Worm (Caenorhabditis elegans) whole organism, early embryonic: ENCODE results near the gene cysl-3.

ENCODE experiments used
- ama-1 ChIP-seq: fragments of 150-350 bp; optimal IDR thresholded peaks from 2 replicates; lab custom pipeline; 2014
- ceh-13 ChIP-seq: fragments of 200-800 bp; sonication (Bioruptor generic); optimal IDR thresholded peaks from 2 replicates; lab custom pipeline; 2018; ENCODE audit warnings: mild to moderate bottlenecking, missing genetic modification characterization, missing compliant biosample characterization
- ceh-36 ChIP-seq: sonication (generic microtip); optimal IDR thresholded peaks from 2 replicates; lab custom pipeline; 2016; ENCODE audit warnings: missing genetic modification characterization, inconsistent platforms, missing compliant biosample characterization
- flt-1 ChIP-seq: fragments of 200-800 bp; sonication (Bioruptor generic); IDR thresholded peaks from 2 replicates; pipeline ENCODE4 v1.3.6; 2022; ENCODE audit warnings: missing genetic modification characterization, missing compliant biosample characterization
- hmbx-1 ChIP-seq: sonication (generic microtip); optimal IDR thresholded peaks from 2 replicates; lab custom pipeline; 2016; ENCODE audit warnings: mild to moderate bottlenecking, missing genetic modification characterization, missing compliant biosample characterization
- pes-1 ChIP-seq: fragments of 200-800 bp; sonication (Bioruptor generic); IDR thresholded peaks from 2 replicates; pipeline ENCODE4 v1.3.6; 2022; ENCODE audit warnings: missing genetic modification reagents, missing genetic modification characterization, missing compliant biosample characterization
- sea-1 ChIP-seq: fragments of 200-800 bp; sonication (Bioruptor generic); conservative IDR thresholded peaks from 2 replicates; pipeline ENCODE4 v1.3.6; 2022; ENCODE audit warnings: missing genetic modification characterization, missing compliant biosample characterization
- tbx-37 ChIP-seq: fragments of 200-800 bp; sonication (Bioruptor generic); conservative IDR thresholded peaks from 2 replicates; pipeline ENCODE4 v1.3.6; 2022; ENCODE audit warnings: missing genetic modification reagents, missing genetic modification characterization, missing compliant biosample characterization

DNA sequence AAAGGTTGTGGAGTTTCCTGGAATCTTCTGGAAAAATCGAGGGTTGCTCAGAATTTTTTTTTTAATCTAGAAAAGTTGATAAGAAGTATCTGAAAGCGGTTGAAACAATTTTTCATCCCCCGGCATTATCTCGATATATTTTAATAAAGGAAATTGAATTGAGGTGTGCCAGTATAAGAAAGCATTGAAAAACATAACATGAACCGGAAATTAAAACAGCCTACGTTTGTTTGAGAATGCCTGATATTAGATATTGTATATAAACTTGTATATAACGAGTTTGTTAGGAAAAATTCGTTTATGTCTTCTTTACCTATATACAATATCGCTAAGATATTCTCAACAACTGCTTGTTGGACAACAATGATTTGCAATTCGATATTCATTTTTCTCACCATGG, 51.2 kb downstream of the cysl-3 start, which contains the start of gene str-30:
- TF ChIP-seq pes-1 (GFP tag; lab: Robert Waterston, UW): no peak
- no peak for TF ChIP-seq hmbx-1 (tag; lab: Kevin White, UChicago)
- no peak for TF ChIP-seq ama-1 (lab: Kevin White, UChicago)
- TF ChIP-seq ceh-13 (GFP tag; lab: Kevin White, UChicago): no peak
- TF ChIP-seq tbx-37: no peak
- TF ChIP-seq flt-1 (GFP tag; lab: Robert Waterston, UW): no peak
- no peak for TF ChIP-seq sea-1 (GFP tag; lab: Robert Waterston, UW)
- no peak for TF ChIP-seq ceh-36 (tag; lab: Kevin White, UChicago)
